Fruit fly (Drosophila melanogaster) whole organism, wandering third instar larva: ENCODE measurements around the gene CG5412.

Experiments used
- Abd-B ChIP-seq: fragments of >200 bp; optimal IDR thresholded peaks from 2 replicates; lab custom pipeline; 2017; ENCODE audit warnings: missing biosample characterization, missing genetic modification characterization
- CG32264 ChIP-seq: fragments of 200-800 bp; sonication (Bioruptor generic); optimal IDR thresholded peaks from 2 replicates; lab custom pipeline; 2016; ENCODE audit warnings: missing biosample characterization, missing genetic modification characterization
- CG9705 ChIP-seq: fragments of 200-800 bp; sonication (Bioruptor generic); optimal IDR thresholded peaks from 2 replicates; lab custom pipeline; 2018; ENCODE audit warnings: missing biosample characterization, mild to moderate bottlenecking, missing genetic modification characterization
- CrebA ChIP-seq: fragments of 200-800 bp; sonication (Bioruptor generic); optimal IDR thresholded peaks from 2 replicates; lab custom pipeline; 2016; ENCODE audit warnings: missing biosample characterization, mild to moderate bottlenecking, missing genetic modification characterization, borderline replicate concordance
- Dfd ChIP-seq: fragments of >200 bp; optimal IDR thresholded peaks from 2 replicates; lab custom pipeline; 2017; ENCODE audit warnings: missing biosample characterization, missing genetic modification characterization
- Dif ChIP-seq: fragments of 200-275, 200-300 bp; sonication (Bioruptor generic); optimal IDR thresholded peaks from 2 replicates; lab custom pipeline; 2018; ENCODE audit warnings: missing biosample characterization, missing genetic modification characterization; ENCODE audit not compliant: partially characterized antibody
- GATAd ChIP-seq: sonication (Bioruptor generic); optimal IDR thresholded peaks from 2 replicates; lab custom pipeline; 2016; ENCODE audit warnings: missing biosample characterization, missing genetic modification characterization
- HLH106 ChIP-seq: fragments of 200-800 bp; optimal IDR thresholded peaks from 3 replicates; lab custom pipeline; 2019; ENCODE audit warnings: missing biosample characterization, mild to moderate bottlenecking, missing genetic modification characterization, moderate library complexity
- Hr78 ChIP-seq: fragments of >200 bp; optimal IDR thresholded peaks from 2 replicates; lab custom pipeline; 2017; ENCODE audit warnings: missing biosample characterization, missing genetic modification characterization
- Hr83 ChIP-seq: fragments of 200-300 bp; sonication (Bioruptor generic); optimal IDR thresholded peaks from 2 replicates; lab custom pipeline; 2016; ENCODE audit warnings: missing biosample characterization, mild to moderate bottlenecking, missing genetic modification characterization, moderate library complexity; ENCODE audit not compliant: poor library complexity, severe bottlenecking
- Jra ChIP-seq: sonication (Bioruptor generic); optimal IDR thresholded peaks from 2 replicates; lab custom pipeline; 2016; ENCODE audit warnings: missing biosample characterization, missing genetic modification characterization
- Myc ChIP-seq: fragments of >200 bp; optimal IDR thresholded peaks from 2 replicates; lab custom pipeline; 2017
- N ChIP-seq: fragments of >200 bp; optimal IDR thresholded peaks from 2 replicates; lab custom pipeline; 2018; ENCODE audit warnings: missing biosample characterization, missing external identifiers, missing genetic modification characterization
- OdsH ChIP-seq: fragments of 200-800 bp; sonication (Bioruptor generic); optimal IDR thresholded peaks from 2 replicates; lab custom pipeline; 2016; ENCODE audit warnings: missing biosample characterization, mild to moderate bottlenecking, missing genetic modification characterization
- Rel ChIP-seq, 2 experiments: fragments of 200-800 bp; sonication (Bioruptor generic) in 1 of 2; optimal IDR thresholded peaks; 2 replicates in 1 of 2; 3 replicates in 1 of 2; lab custom pipeline; 2016 to 2019; ENCODE audit warnings: mild to moderate bottlenecking in 2 of 2, missing biosample characterization in 2 of 2, missing genetic modification characterization in 2 of 2, moderate library complexity in 1 of 2
- Sp1 ChIP-seq: fragments of 200-800 bp; sonication (Bioruptor generic); optimal IDR thresholded peaks from 3 replicates; lab custom pipeline; 2019; ENCODE audit warnings: missing biosample characterization, mild to moderate bottlenecking, missing genetic modification characterization, moderate library complexity
- Vsx2 ChIP-seq: fragments of 200-300, 225-300 bp; sonication (Bioruptor generic); optimal IDR thresholded peaks from 2 replicates; lab custom pipeline; 2018; ENCODE audit warnings: missing biosample characterization, missing genetic modification characterization; ENCODE audit not compliant: partially characterized antibody
- br ChIP-seq: fragments of 200-800 bp; sonication (Bioruptor generic); optimal IDR thresholded peaks from 2 replicates; lab custom pipeline; 2016; ENCODE audit warnings: missing biosample characterization, missing genetic modification characterization
- brk ChIP-seq: fragments of 200-800 bp; sonication (Bioruptor generic); optimal IDR thresholded peaks from 2 replicates; lab custom pipeline; 2016; ENCODE audit warnings: missing biosample characterization, mild to moderate bottlenecking, missing genetic modification characterization
- dl ChIP-seq, 2 experiments: fragments of 175-275, 200-275 bp in 1 of 2; fragments of 200-275 bp in 1 of 2; sonication (Bioruptor generic); optimal IDR thresholded peaks; lab custom pipeline; 2018; ENCODE audit warnings: mild to moderate bottlenecking in 2 of 2, missing biosample characterization in 2 of 2, missing genetic modification characterization in 2 of 2, moderate library complexity in 2 of 2; ENCODE audit not compliant: partially characterized antibody in 2 of 2, insufficient read depth in 1 of 2
- dmrt93B ChIP-seq: fragments of 200-800 bp; sonication (Bioruptor generic); optimal IDR thresholded peaks from 2 replicates; lab custom pipeline; 2018; ENCODE audit warnings: missing biosample characterization, mild to moderate bottlenecking, missing genetic modification characterization
- dsf ChIP-seq: sonication (Bioruptor generic); optimal IDR thresholded peaks from 2 replicates; lab custom pipeline; 2016; ENCODE audit warnings: missing biosample characterization, missing genetic modification characterization, borderline replicate concordance
- ey ChIP-seq: fragments of 200-800 bp; sonication (Bioruptor generic); optimal IDR thresholded peaks from 2 replicates; lab custom pipeline; 2016; ENCODE audit warnings: missing biosample characterization, missing genetic modification characterization
- fru ChIP-seq: fragments of 200-800 bp; sonication (Bioruptor generic); optimal IDR thresholded peaks from 3 replicates; lab custom pipeline; 2016; ENCODE audit warnings: missing biosample characterization, mild to moderate bottlenecking, missing genetic modification characterization
- h ChIP-seq: fragments of 200-800 bp; sonication (Bioruptor generic); optimal IDR thresholded peaks from 3 replicates; lab custom pipeline; 2016; ENCODE audit warnings: missing biosample characterization, mild to moderate bottlenecking, missing genetic modification characterization
- jim ChIP-seq: fragments of 175-275, 200-325 bp; sonication (Bioruptor generic); optimal IDR thresholded peaks from 2 replicates; lab custom pipeline; 2016; ENCODE audit warnings: missing biosample characterization, mild to moderate bottlenecking, missing genetic modification characterization
- lola ChIP-seq: fragments of >200 bp; optimal IDR thresholded peaks from 2 replicates; lab custom pipeline; 2017; ENCODE audit warnings: missing biosample characterization, missing genetic modification characterization
- pan ChIP-seq: fragments of >200 bp; optimal IDR thresholded peaks from 2 replicates; lab custom pipeline; 2017
- psq ChIP-seq: fragments of 200-800 bp; sonication (Bioruptor generic); optimal IDR thresholded peaks from 3 replicates; lab custom pipeline; 2017; ENCODE audit warnings: missing biosample characterization, mild to moderate bottlenecking, missing genetic modification characterization, moderate library complexity
- sage ChIP-seq: fragments of 200-800 bp; sonication (Bioruptor generic); optimal IDR thresholded peaks from 2 replicates; lab custom pipeline; 2016; ENCODE audit warnings: missing biosample characterization, mild to moderate bottlenecking, missing genetic modification characterization
- sv ChIP-seq: fragments of 200-800 bp; sonication (Bioruptor generic); optimal IDR thresholded peaks from 3 replicates; lab custom pipeline; 2016; ENCODE audit warnings: missing biosample characterization, missing genetic modification characterization
- tai ChIP-seq: sonication (Bioruptor generic); optimal IDR thresholded peaks from 2 replicates; lab custom pipeline; 2016; ENCODE audit warnings: missing biosample characterization, missing genetic modification characterization
- usp ChIP-seq: fragments of >200 bp; optimal IDR thresholded peaks from 2 replicates; lab custom pipeline; 2017; ENCODE audit warnings: missing biosample characterization, missing genetic modification characterization
- woc ChIP-seq: sonication (Bioruptor generic); optimal IDR thresholded peaks from 2 replicates; lab custom pipeline; 2016; ENCODE audit warnings: missing biosample characterization, mild to moderate bottlenecking, missing genetic modification characterization

CG5412 gene

dm6 chr3R:20560668-20561226 lies 16.1 kb upstream of the CG5412 start, which contains the start of gene CG5191:
Gene CG5191 (plus strand): TSS chr3R:20560865.
- TF ChIP-seq usp (GFP tag; lab: Kevin White, UChicago) (no peak), dl (GFP tag; optimal IDR thresholded peaks at IDR 0.05; lab: Kevin White, UChicago; ENCODE audit: insufficient read depth in 1 of 2, partially characterized antibody in 2 of 2) (no peak), h (peak; percentile 3), Rel (GFP tag; optimal IDR thresholded peaks at IDR 0.05; lab: Kevin White, UChicago) (no peak), Rel (tag; optimal IDR thresholded peaks at IDR 0.05; lab: Kevin White, UChicago) (no peak), fru (GFP tag; lab: Kevin White, UChicago) (peak; percentile 8), ey (peak; percentile 9)
- TF ChIP-seq, all 38 proteins: peak for 3

DNA sequence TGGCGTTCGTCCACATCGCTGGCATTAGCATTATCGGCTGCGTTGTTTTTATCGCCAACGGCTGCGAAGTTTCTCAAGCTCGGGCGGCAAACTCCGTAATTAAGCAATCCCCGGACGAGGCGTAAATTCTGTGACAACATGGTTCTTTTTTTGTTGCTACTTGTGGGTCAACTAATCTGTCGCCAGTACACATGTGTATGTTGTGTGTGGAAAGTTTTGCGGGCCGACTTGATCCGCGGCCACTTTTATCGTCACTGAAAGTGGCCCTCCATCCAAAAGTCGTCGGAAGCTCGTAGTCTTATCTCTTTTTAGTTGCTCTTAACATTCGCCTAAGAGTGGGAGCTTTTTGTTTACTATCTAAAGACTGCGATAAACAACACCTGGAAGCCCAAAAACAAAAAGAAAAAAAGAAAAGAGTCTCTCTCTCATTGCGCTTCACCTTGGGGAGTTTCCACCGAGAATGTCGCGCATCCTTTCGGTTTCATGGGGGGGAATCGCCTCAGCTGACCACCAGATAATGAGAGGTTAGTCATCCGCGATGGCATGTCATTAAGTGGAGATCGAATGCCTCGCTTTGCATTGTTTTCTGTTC lies 12.9 kb upstream of the CG5412 start, which contains the start of gene CG10877:
Gene CG10877, minus strand, starts transcription at position 238 of the 592 bp plus-strand sequence.
- TF ChIP-seq brk (GFP tag; lab: Kevin White, UChicago) (no peak), Sp1 (peak; percentile 3), Myc (lab: Kevin White, UChicago) (no peak), Hr83 (GFP tag; lab: Kevin White, UChicago) (no peak), tai (no peak), Rel (GFP tag; optimal IDR thresholded peaks at IDR 0.05; lab: Kevin White, UChicago) (no peak), Rel (tag; optimal IDR thresholded peaks at IDR 0.05; lab: Kevin White, UChicago) (peak; percentile 27), dmrt93B (GFP tag; lab: Kevin White, UChicago) (no peak), ey (no peak), sage (no peak), psq (GFP tag; lab: Kevin White, UChicago) (no peak), pan (lab: Kevin White, UChicago) (no peak), Vsx2 (GFP tag; lab: Kevin White, UChicago) (no peak), Dif (GFP tag; lab: Kevin White, UChicago) (no peak), CrebA (GFP tag; lab: Kevin White, UChicago) (no peak), fru (GFP tag; lab: Kevin White, UChicago) (no peak), dl (GFP tag; optimal IDR thresholded peaks at IDR 0.05; lab: Kevin White, UChicago; ENCODE audit: insufficient read depth in 1 of 2, partially characterized antibody in 2 of 2) (peak in 1 of 2 experiments; percentile 24), woc (no peak), jim (no peak), br (GFP tag; lab: Kevin White, UChicago) (no peak), Jra (peak; percentile 5), CG32264 (GFP tag; lab: Kevin White, UChicago) (no peak), dsf (GFP tag; lab: Kevin White, UChicago) (no peak), Hr78 (no peak), lola (GFP tag; lab: Kevin White, UChicago) (no peak), sv (GFP tag; lab: Kevin White, UChicago) (no peak), Abd-B (GFP tag; lab: Kevin White, UChicago) (no peak), usp (GFP tag; lab: Kevin White, UChicago) (no peak), HLH106 (tag; lab: Kevin White, UChicago) (no peak)

DNA sequence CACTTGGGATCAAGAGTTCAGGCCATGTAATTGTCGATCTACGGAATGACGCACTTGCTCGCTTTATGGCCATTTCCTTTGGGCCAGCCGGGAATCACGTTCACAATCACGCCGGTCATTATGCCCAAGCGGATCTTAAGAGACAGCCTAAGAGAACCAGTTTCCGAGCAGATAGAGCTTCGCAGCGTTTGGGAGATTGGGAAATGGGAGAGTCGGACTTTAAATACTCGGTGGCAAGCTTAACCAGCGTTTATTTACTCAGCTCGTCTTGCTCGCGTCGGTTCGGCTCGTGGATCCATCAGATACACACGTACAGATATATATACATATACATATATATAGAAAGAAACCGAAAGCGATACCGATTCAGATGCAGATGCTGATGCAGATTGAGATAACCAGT lies 11.3 kb upstream of the CG5412 start:
- TF ChIP-seq Dif (GFP tag; lab: Kevin White, UChicago) (peak; percentile 65), lola (GFP tag; lab: Kevin White, UChicago) (no peak), Myc (lab: Kevin White, UChicago) (no peak), dsf (GFP tag; lab: Kevin White, UChicago) (no peak), Sp1 (peak; percentile 10), Rel (GFP tag; optimal IDR thresholded peaks at IDR 0.05; lab: Kevin White, UChicago) (peak; percentile 47), Rel (tag; optimal IDR thresholded peaks at IDR 0.05; lab: Kevin White, UChicago) (peak; percentile 51), woc (no peak), fru (GFP tag; lab: Kevin White, UChicago) (no peak), tai (no peak), Dfd (GFP tag; lab: Kevin White, UChicago) (no peak), h (peak; percentile 10), br (GFP tag; lab: Kevin White, UChicago) (peak; percentile 2), CrebA (GFP tag; lab: Kevin White, UChicago) (no peak), CG9705 (no peak), usp (GFP tag; lab: Kevin White, UChicago) (no peak), sv (GFP tag; lab: Kevin White, UChicago) (no peak), N (no peak), HLH106 (tag; lab: Kevin White, UChicago) (no peak), GATAd (no peak), sage (peak; percentile 32), ey (no peak), Vsx2 (GFP tag; lab: Kevin White, UChicago) (no peak), psq (GFP tag; lab: Kevin White, UChicago) (no peak), OdsH (GFP tag; lab: Kevin White, UChicago) (peak; percentile 5), dl (GFP tag; optimal IDR thresholded peaks at IDR 0.05; lab: Kevin White, UChicago; ENCODE audit: insufficient read depth in 1 of 2, partially characterized antibody in 2 of 2) (peak in 1 of 2 experiments; percentile 54)
